Fruit fly (Drosophila melanogaster) whole organism, embryonic: ENCODE data around the gene Rab35.

Experiments
- Adf1 ChIP-seq: fragments of 200-800 bp; sonication (Bioruptor generic); IDR thresholded peaks from 2 replicates; pipeline ENCODE4 v1.3.6; 2022; ENCODE audit warnings: missing biosample characterization, missing genetic modification characterization
- CG10267 ChIP-seq: fragments of 200-800 bp; sonication (Bioruptor generic); optimal IDR thresholded peaks from 2 replicates; lab custom pipeline; 2018; ENCODE audit warnings: missing biosample characterization, mild to moderate bottlenecking, missing genetic modification characterization, moderate library complexity
- CG10274 ChIP-seq: fragments of 200-800 bp; sonication (Bioruptor generic); optimal IDR thresholded peaks from 3 replicates; lab custom pipeline; 2017; ENCODE audit warnings: missing biosample characterization, mild to moderate bottlenecking, missing genetic modification characterization
- CG10654 ChIP-seq: fragments of 200-800 bp; sonication (Bioruptor generic); optimal IDR thresholded peaks from 2 replicates; lab custom pipeline; 2016; ENCODE audit warnings: missing biosample characterization, missing genetic modification characterization
- CG13123 ChIP-seq: fragments of 200-800 bp; sonication (Bioruptor generic); optimal IDR thresholded peaks from 2 replicates; lab custom pipeline; 2016; ENCODE audit warnings: missing biosample characterization, missing genetic modification characterization
- CG13296 ChIP-seq: fragments of 200-800 bp; sonication (Bioruptor generic); optimal IDR thresholded peaks from 3 replicates; lab custom pipeline; 2018; ENCODE audit warnings: missing biosample characterization, mild to moderate bottlenecking, missing genetic modification characterization
- CG14050 ChIP-seq: fragments of 200-800 bp; sonication (Bioruptor generic); IDR thresholded peaks from 3 replicates; pipeline ENCODE4 v1.3.6; 2022; ENCODE audit warnings: missing biosample characterization, missing genetic modification characterization
- CG17328 ChIP-seq: fragments of 200-800 bp; sonication (Bioruptor generic); IDR thresholded peaks from 2 replicates; pipeline ENCODE4 v1.3.6; 2022; ENCODE audit warnings: missing biosample characterization, missing genetic modification characterization
- CG17385 ChIP-seq: fragments of 200-800 bp; sonication (Bioruptor generic); optimal IDR thresholded peaks from 3 replicates; lab custom pipeline; 2018; ENCODE audit warnings: missing biosample characterization, mild to moderate bottlenecking, missing genetic modification characterization
- CG18011 ChIP-seq: fragments of 200-800 bp; sonication (Bioruptor generic); optimal IDR thresholded peaks from 2 replicates; lab custom pipeline; 2017; ENCODE audit warnings: missing biosample characterization, missing genetic modification characterization, mild to moderate bottlenecking, moderate library complexity, missing genotype
- CG1832 ChIP-seq: fragments of 200-800 bp; sonication (Bioruptor generic); optimal IDR thresholded peaks from 2 replicates; lab custom pipeline; 2017; ENCODE audit warnings: missing biosample characterization, mild to moderate bottlenecking, missing genetic modification characterization, inconsistent platforms
- CG18619 ChIP-seq: fragments of 200-800 bp; sonication (Bioruptor generic); optimal IDR thresholded peaks from 3 replicates; lab custom pipeline; 2017; ENCODE audit warnings: missing biosample characterization, mild to moderate bottlenecking, missing genetic modification characterization
- CG2116 ChIP-seq: fragments of 200-800 bp; sonication (Bioruptor generic); optimal IDR thresholded peaks from 3 replicates; lab custom pipeline; 2018; ENCODE audit warnings: missing biosample characterization, mild to moderate bottlenecking, missing genetic modification characterization
- CG3407 ChIP-seq: fragments of 200-800 bp; sonication (Bioruptor generic); optimal IDR thresholded peaks from 2 replicates; lab custom pipeline; 2018; ENCODE audit warnings: missing biosample characterization, mild to moderate bottlenecking, missing genetic modification characterization
- CG3995 ChIP-seq: fragments of 200-800 bp; sonication (Bioruptor generic); optimal IDR thresholded peaks from 3 replicates; lab custom pipeline; 2016; ENCODE audit warnings: missing biosample characterization, missing genetic modification characterization
- CG4854 ChIP-seq: fragments of 200-800 bp; sonication (Bioruptor generic); optimal IDR thresholded peaks from 2 replicates; lab custom pipeline; 2016; ENCODE audit warnings: missing biosample characterization, missing genetic modification characterization, inconsistent platforms
- CG6765 ChIP-seq: fragments of 200-800 bp; sonication (Bioruptor generic); optimal IDR thresholded peaks from 3 replicates; lab custom pipeline; 2017; ENCODE audit warnings: missing biosample characterization, mild to moderate bottlenecking, missing genetic modification characterization
- CG7372 ChIP-seq: fragments of 200-800 bp; sonication (Bioruptor generic); IDR thresholded peaks from 2 replicates; pipeline ENCODE4 v1.3.6; 2022; ENCODE audit warnings: missing biosample characterization, missing genetic modification characterization
- CG8765 ChIP-seq: fragments of 200-800 bp; sonication (Bioruptor generic); IDR thresholded peaks from 2 replicates; pipeline ENCODE4 v1.3.6; 2022; ENCODE audit warnings: missing biosample characterization, missing genetic modification characterization
- CHES-1-like ChIP-seq: fragments of 200-800 bp; sonication (Bioruptor generic); optimal IDR thresholded peaks from 2 replicates; lab custom pipeline; 2016; ENCODE audit warnings: missing biosample characterization, missing genetic modification characterization
- Camta ChIP-seq: fragments of 200-800 bp; sonication (Bioruptor generic); optimal IDR thresholded peaks from 2 replicates; lab custom pipeline; 2016; ENCODE audit warnings: missing biosample characterization, missing genetic modification characterization
- CkIIα-i1 ChIP-seq: fragments of 200-800 bp; sonication (Bioruptor generic); IDR thresholded peaks from 2 replicates; pipeline ENCODE4 v1.3.6; 2022; ENCODE audit warnings: missing biosample characterization, missing genetic modification characterization
- D ChIP-seq, 2 experiments: fragments of 200-800 bp in 1 of 2; fragments of >200 bp in 1 of 2; sonication (Bioruptor generic) in 1 of 2; optimal IDR thresholded peaks; 2 replicates in 1 of 2; 3 replicates in 1 of 2; lab custom pipeline; 2017; ENCODE audit warnings: mild to moderate bottlenecking in 1 of 2, missing biosample characterization in 1 of 2, missing genetic modification characterization in 1 of 2, missing genetic modification reagents in 1 of 2
- Gsc ChIP-seq: fragments of 200-800 bp; sonication (Bioruptor generic); IDR thresholded peaks from 2 replicates; pipeline ENCODE4 v1.3.6; 2022; ENCODE audit warnings: missing biosample characterization, missing genetic modification characterization
- HmgD ChIP-seq: fragments of 200-800 bp; sonication (Bioruptor generic); optimal IDR thresholded peaks from 3 replicates; lab custom pipeline; 2016; ENCODE audit warnings: missing biosample characterization, missing genetic modification characterization
- Hsf ChIP-seq: fragments of 200-800 bp; sonication (Bioruptor generic); optimal IDR thresholded peaks from 3 replicates; lab custom pipeline; 2016; ENCODE audit warnings: missing biosample characterization, missing genetic modification characterization
- Jarid2 ChIP-seq: fragments of 200-800 bp; sonication (Bioruptor generic); optimal IDR thresholded peaks from 3 replicates; lab custom pipeline; 2017; ENCODE audit warnings: mild to moderate bottlenecking, missing biosample characterization, missing genetic modification reagents, missing genetic modification characterization
- Kr ChIP-seq: fragments of 200-800 bp; sonication (Bioruptor generic); optimal IDR thresholded peaks from 2 replicates; lab custom pipeline; 2017; ENCODE audit warnings: missing biosample characterization, mild to moderate bottlenecking, missing genetic modification characterization
- Lim3 ChIP-seq: fragments of 200-800 bp; sonication (Bioruptor generic); IDR thresholded peaks from 2 replicates; pipeline ENCODE4 v1.3.6; 2022; ENCODE audit warnings: missing biosample characterization, missing genetic modification characterization
- MTF-1 ChIP-seq: fragments of 200-800 bp; sonication (Bioruptor generic); optimal IDR thresholded peaks from 2 replicates; lab custom pipeline; 2018; ENCODE audit warnings: missing biosample characterization, mild to moderate bottlenecking, missing genetic modification characterization, borderline replicate concordance
- Mad ChIP-seq: fragments of 200-800 bp; sonication (Bioruptor generic); optimal IDR thresholded peaks from 2 replicates; lab custom pipeline; 2016; ENCODE audit warnings: missing biosample characterization, missing genetic modification characterization
- NC2α ChIP-seq: fragments of 200-800 bp; sonication (Bioruptor generic); optimal IDR thresholded peaks from 2 replicates; lab custom pipeline; 2016; ENCODE audit warnings: missing biosample characterization, missing genetic modification characterization
- NC2β ChIP-seq: fragments of 200-800 bp; sonication (Bioruptor generic); optimal IDR thresholded peaks from 2 replicates; lab custom pipeline; 2016; ENCODE audit warnings: missing biosample characterization, missing genetic modification characterization
- Oaz ChIP-seq: fragments of 200-800 bp; sonication (Bioruptor generic); IDR thresholded peaks from 2 replicates; pipeline ENCODE4 v1.3.6; 2022; ENCODE audit warnings: missing biosample characterization, missing genetic modification characterization
- Sry-δ ChIP-seq: fragments of 200-800 bp; sonication (Bioruptor generic); optimal IDR thresholded peaks from 2 replicates; lab custom pipeline; 2016; ENCODE audit warnings: missing biosample characterization, missing genetic modification characterization
- ab ChIP-seq: fragments of 200-800 bp; sonication (Bioruptor generic); optimal IDR thresholded peaks from 2 replicates; lab custom pipeline; 2016; ENCODE audit warnings: missing biosample characterization, missing genetic modification characterization
- bowl ChIP-seq: fragments of 200-800 bp; sonication (Bioruptor generic); IDR thresholded peaks from 2 replicates; pipeline ENCODE4 v1.3.6; 2022; ENCODE audit warnings: missing biosample characterization, missing genetic modification characterization
- fd3F ChIP-seq: fragments of 200-800 bp; sonication (Bioruptor generic); optimal IDR thresholded peaks from 2 replicates; lab custom pipeline; 2018; ENCODE audit warnings: missing biosample characterization, mild to moderate bottlenecking, missing genetic modification characterization, moderate library complexity
- gsb-n ChIP-seq: fragments of 200-800 bp; sonication (Bioruptor generic); optimal IDR thresholded peaks from 3 replicates; lab custom pipeline; 2018; ENCODE audit warnings: missing biosample characterization, mild to moderate bottlenecking, missing genetic modification characterization
- gt ChIP-seq: fragments of 200-800 bp; sonication (Bioruptor generic); IDR thresholded peaks from 2 replicates; pipeline ENCODE4 v1.3.6; 2022; ENCODE audit warnings: missing biosample characterization, missing genetic modification characterization
- her ChIP-seq: fragments of 200-800 bp; sonication (Bioruptor generic); optimal IDR thresholded peaks from 2 replicates; lab custom pipeline; 2016; ENCODE audit warnings: missing biosample characterization, missing genetic modification characterization
- jing ChIP-seq: fragments of 200-800 bp; sonication (Bioruptor generic); optimal IDR thresholded peaks from 2 replicates; lab custom pipeline; 2018; ENCODE audit warnings: missing biosample characterization, mild to moderate bottlenecking, missing genetic modification characterization
- mam ChIP-seq: fragments of 200-800 bp; sonication (Bioruptor generic); optimal IDR thresholded peaks from 3 replicates; lab custom pipeline; 2016; ENCODE audit warnings: missing biosample characterization, missing genetic modification characterization
- schlank ChIP-seq: fragments of 200-800 bp; sonication (Bioruptor generic); optimal IDR thresholded peaks from 2 replicates; lab custom pipeline; 2018; ENCODE audit warnings: missing biosample characterization, mild to moderate bottlenecking, missing genetic modification characterization
- sna ChIP-seq: fragments of 200-800 bp; sonication (Bioruptor generic); IDR thresholded peaks from 2 replicates; pipeline ENCODE4 v1.3.6; 2022; ENCODE audit warnings: missing biosample characterization, missing genetic modification characterization; ENCODE audit not compliant: partially characterized antibody
- stc ChIP-seq: fragments of 200-800 bp; sonication (Bioruptor generic); IDR thresholded peaks from 2 replicates; pipeline ENCODE4 v1.3.6; 2022; ENCODE audit warnings: missing biosample characterization, missing genetic modification characterization
- toy ChIP-seq: fragments of 200-800 bp; sonication (Bioruptor generic); IDR thresholded peaks from 2 replicates; pipeline ENCODE4 v1.3.6; 2022; ENCODE audit warnings: missing biosample characterization, missing genetic modification characterization
- vnd ChIP-seq: fragments of 200-800 bp; sonication (Bioruptor generic); IDR thresholded peaks from 3 replicates; pipeline ENCODE4 v1.3.6; 2022; ENCODE audit warnings: missing biosample characterization, missing genetic modification characterization; ENCODE audit not compliant: partially characterized antibody
- wdn ChIP-seq: fragments of 200-800 bp; sonication (Bioruptor generic); IDR thresholded peaks from 2 replicates; pipeline ENCODE4 v1.3.6; 2022; ENCODE audit warnings: missing biosample characterization, missing genetic modification characterization
- wek ChIP-seq: fragments of 200-800 bp; sonication (Bioruptor generic); optimal IDR thresholded peaks from 3 replicates; lab custom pipeline; 2018; ENCODE audit warnings: missing biosample characterization, mild to moderate bottlenecking, missing genetic modification characterization, moderate library complexity
- wor ChIP-seq: fragments of 200-800 bp; sonication (Bioruptor generic); IDR thresholded peaks from 2 replicates; pipeline ENCODE4 v1.3.6; 2022; ENCODE audit warnings: missing biosample characterization, missing genetic modification characterization
- zf30C ChIP-seq: fragments of 200-800 bp; sonication (Bioruptor generic); optimal IDR thresholded peaks from 3 replicates; lab custom pipeline; 2018; ENCODE audit warnings: missing biosample characterization, mild to moderate bottlenecking, missing genetic modification characterization

Gene Rab35

DNA sequence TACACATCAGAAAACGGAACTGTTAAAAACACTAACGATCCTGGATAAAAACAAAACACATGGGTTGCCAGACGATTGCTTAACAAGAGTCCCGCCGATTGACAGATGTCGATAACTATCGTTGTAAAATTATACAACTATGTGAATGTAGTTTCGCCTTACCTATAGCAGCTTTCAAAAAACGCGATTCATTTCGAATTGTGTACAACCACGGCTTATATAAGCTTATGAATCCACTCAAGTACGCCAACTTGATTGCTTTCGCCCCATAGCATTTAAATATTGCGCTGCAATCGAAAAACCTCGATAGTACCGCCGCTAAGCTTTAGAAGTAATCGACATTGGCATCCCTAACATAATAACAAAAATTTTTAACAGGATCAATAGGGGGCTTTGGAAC, 10.2 kb upstream of the Rab35 start, which contains the start of the genes CG9581 and CG9578 (continued):
- no peak for TF ChIP-seq CG10274 (GFP tag; lab: Kevin White, UChicago)
- no peak for TF ChIP-seq CHES-1-like (GFP tag; lab: Kevin White, UChicago)
- no peak for TF ChIP-seq wek (GFP tag; lab: Kevin White, UChicago)
- TF ChIP-seq Hsf, result no peak
- no peak for TF ChIP-seq CG3407 (GFP tag; lab: Kevin White, UChicago)
- no peak for TF ChIP-seq CG18619 (GFP tag; lab: Kevin White, UChicago)
- TF ChIP-seq CG4854 (GFP tag; lab: Kevin White, UChicago), result no peak
- TF ChIP-seq CG7372 (GFP tag; lab: Robert Waterston, UW), result no peak
- no peak for TF ChIP-seq zf30C (GFP tag; lab: Kevin White, UChicago)
- TF ChIP-seq toy (GFP tag; lab: Robert Waterston, UW), result no peak
- no peak for TF ChIP-seq MTF-1
- no peak for TF ChIP-seq CkIIα-i1 (GFP tag; lab: Robert Waterston, UW)
- TF ChIP-seq Oaz (GFP tag; lab: Robert Waterston, UW), result no peak
- peak; percentile 87 for TF ChIP-seq sna (GFP tag; lab: Robert Waterston, UW)
- no peak for TF ChIP-seq CG14050 (GFP tag; lab: Robert Waterston, UW)
- no peak for TF ChIP-seq her
- no peak for TF ChIP-seq Camta (GFP tag; lab: Kevin White, UChicago)
- TF ChIP-seq CG1832 (GFP tag; lab: Kevin White, UChicago), result no peak
- TF ChIP-seq CG17385 (GFP tag; lab: Kevin White, UChicago), result no peak
- TF ChIP-seq Adf1 (GFP tag; lab: Robert Waterston, UW), result no peak
- TF ChIP-seq vnd, result peak; percentile 81
- TF ChIP-seq ab, result no peak
- TF ChIP-seq CG13123 (GFP tag; lab: Kevin White, UChicago), result no peak
- TF ChIP-seq CG17328 (GFP tag; lab: Robert Waterston, UW), result no peak
- no peak for TF ChIP-seq gsb-n (tag; lab: Kevin White, UChicago)
- TF ChIP-seq schlank (tag; lab: Kevin White, UChicago), result no peak
- no peak for TF ChIP-seq CG6765 (GFP tag; lab: Kevin White, UChicago)
- no peak for TF ChIP-seq Jarid2 (GFP tag; lab: Kevin White, UChicago)
- no peak for TF ChIP-seq Lim3 (GFP tag; lab: Robert Waterston, UW)
- peak; percentile 32 for TF ChIP-seq CG3995
- no peak for TF ChIP-seq bowl (GFP tag; lab: Robert Waterston, UW)
- no peak for TF ChIP-seq jing (GFP tag; lab: Kevin White, UChicago)
- no peak for TF ChIP-seq stc (GFP tag; lab: Robert Waterston, UW)
- no peak for TF ChIP-seq CG13296 (GFP tag; lab: Kevin White, UChicago)
- no peak for TF ChIP-seq Gsc (GFP tag; lab: Robert Waterston, UW)
- TF ChIP-seq fd3F (GFP tag; lab: Kevin White, UChicago), result no peak
- TF ChIP-seq D (optimal IDR thresholded peaks at IDR 0.05; lab: Kevin White, UChicago), result no peak
- no peak for TF ChIP-seq D (GFP tag; optimal IDR thresholded peaks at IDR 0.05; lab: Kevin White, UChicago)
- TF ChIP-seq Mad (GFP tag; lab: Kevin White, UChicago), result no peak
- no peak for TF ChIP-seq mam (GFP tag; lab: Kevin White, UChicago)
- TF ChIP-seq HmgD (GFP tag; lab: Kevin White, UChicago), result no peak
- TF ChIP-seq gt (GFP tag; lab: Robert Waterston, UW), result no peak
- TF ChIP-seq CG10654 (GFP tag; lab: Kevin White, UChicago), result no peak
- peak; percentile 8 for TF ChIP-seq CG10267 (tag; lab: Kevin White, UChicago)
- no peak for TF ChIP-seq wor (GFP tag; lab: Robert Waterston, UW)
- TF ChIP-seq Kr, result no peak
- TF ChIP-seq CG18011 (GFP tag; lab: Kevin White, UChicago), result no peak
- peak; percentile 83 for TF ChIP-seq CG2116
- no peak for TF ChIP-seq NC2α
- no peak for TF ChIP-seq wdn (GFP tag; lab: Robert Waterston, UW)
- peak; percentile 82 for TF ChIP-seq Sry-δ (GFP tag; lab: Kevin White, UChicago)
- TF ChIP-seq NC2β (GFP tag; lab: Kevin White, UChicago), result no peak
- no peak for TF ChIP-seq CG8765 (GFP tag; lab: Robert Waterston, UW)
